Fruit fly (Drosophila melanogaster) whole organism, prepupa: ENCODE measurements around the gene Fie.

Experiments used
- Blimp-1 ChIP-seq: fragments of 200-800 bp; sonication (Bioruptor generic); optimal IDR thresholded peaks from 3 replicates; lab custom pipeline; 2017; ENCODE audit warnings: missing biosample characterization, missing genetic modification characterization, mild to moderate bottlenecking, moderate library complexity, missing genetic modification reagents
- CG10631 ChIP-seq: fragments of 200-800 bp; sonication (Bioruptor generic); optimal IDR thresholded peaks from 2 replicates; lab custom pipeline; 2016; ENCODE audit warnings: missing biosample characterization, missing genetic modification characterization
- CG10669 ChIP-seq: fragments of 200-800 bp; sonication (Bioruptor generic); optimal IDR thresholded peaks from 3 replicates; lab custom pipeline; 2018; ENCODE audit warnings: missing biosample characterization, mild to moderate bottlenecking, missing genetic modification characterization, moderate library complexity
- CG11294 ChIP-seq: fragments of 200-800 bp; sonication (Bioruptor generic); IDR thresholded peaks from 2 replicates; pipeline ENCODE4 v1.3.6; 2022; ENCODE audit warnings: missing biosample characterization, missing genetic modification characterization
- CG11762 ChIP-seq: fragments of 200-800 bp; sonication (Bioruptor generic); optimal IDR thresholded peaks from 3 replicates; lab custom pipeline; 2016; ENCODE audit warnings: missing biosample characterization, missing genetic modification characterization; ENCODE audit not compliant: insufficient read depth
- CG11902 ChIP-seq: fragments of 200-800 bp; sonication (Bioruptor generic); optimal IDR thresholded peaks from 3 replicates; lab custom pipeline; 2016; ENCODE audit warnings: missing biosample characterization, missing genetic modification characterization
- CG15336 ChIP-seq: fragments of 200-800 bp; sonication (Bioruptor generic); IDR thresholded peaks from 2 replicates; pipeline ENCODE4 v1.3.6; 2022; ENCODE audit warnings: missing biosample characterization, missing genetic modification characterization
- CG1621 ChIP-seq: fragments of 200-800 bp; sonication (Bioruptor generic); optimal IDR thresholded peaks from 3 replicates; lab custom pipeline; 2018; ENCODE audit warnings: missing biosample characterization, mild to moderate bottlenecking, missing genetic modification characterization
- CG31627 ChIP-seq: fragments of 200-800 bp; sonication (Bioruptor generic); optimal IDR thresholded peaks from 3 replicates; lab custom pipeline; 2016; ENCODE audit warnings: missing biosample characterization, missing genetic modification characterization
- CG32006 ChIP-seq: fragments of 200-800 bp; sonication (Bioruptor generic); optimal IDR thresholded peaks from 3 replicates; lab custom pipeline; 2017; ENCODE audit warnings: missing biosample characterization, mild to moderate bottlenecking, missing genetic modification characterization
- CG3919 ChIP-seq: fragments of 200-800 bp; sonication (Bioruptor generic); optimal IDR thresholded peaks from 3 replicates; lab custom pipeline; 2016; ENCODE audit warnings: missing biosample characterization, missing genetic modification characterization
- CG6163 ChIP-seq: fragments of 200-800 bp; sonication (Bioruptor generic); IDR thresholded peaks from 3 replicates; pipeline ENCODE4 v1.3.6; 2022; ENCODE audit warnings: missing biosample characterization, missing genetic modification characterization
- CG6854 ChIP-seq: fragments of 200-800 bp; sonication (Bioruptor generic); optimal IDR thresholded peaks from 2 replicates; lab custom pipeline; 2017; ENCODE audit warnings: missing biosample characterization, mild to moderate bottlenecking, missing genetic modification characterization
- CG8119 ChIP-seq: fragments of 200-800 bp; sonication (Bioruptor generic); IDR thresholded peaks from 3 replicates; pipeline ENCODE4 v1.3.6; 2022; ENCODE audit warnings: missing biosample characterization, missing genetic modification characterization
- CG8319 ChIP-seq: fragments of 200-800 bp; sonication (Bioruptor generic); optimal IDR thresholded peaks from 3 replicates; lab custom pipeline; 2016; ENCODE audit warnings: missing biosample characterization, missing genetic modification characterization
- CG9139 ChIP-seq: fragments of 200-800 bp; sonication (Bioruptor generic); optimal IDR thresholded peaks from 3 replicates; lab custom pipeline; 2017; ENCODE audit warnings: missing biosample characterization, mild to moderate bottlenecking, missing genetic modification characterization
- Eip78C ChIP-seq: fragments of 200-800 bp; sonication (Bioruptor generic); peaks from one replicate; lab custom pipeline; 2016; ENCODE audit warnings: missing biosample characterization, missing genetic modification characterization
- Eip93F ChIP-seq: fragments of 200-800 bp; sonication (Bioruptor generic); optimal IDR thresholded peaks from 2 replicates; lab custom pipeline; 2016; ENCODE audit warnings: missing biosample characterization, mild to moderate bottlenecking, missing genetic modification characterization
- Ets96B ChIP-seq: fragments of 200-800 bp; optimal IDR thresholded peaks from 2 replicates; lab custom pipeline; 2019; ENCODE audit warnings: missing biosample characterization, mild to moderate bottlenecking, missing genetic modification characterization, moderate library complexity
- Gug ChIP-seq: fragments of 200-800 bp; sonication (Bioruptor generic); IDR thresholded peaks from 2 replicates; pipeline ENCODE4 v1.3.6; 2022; ENCODE audit warnings: missing biosample characterization, missing genetic modification characterization
- Met ChIP-seq: fragments of 200-800 bp; sonication (Bioruptor generic); optimal IDR thresholded peaks from 3 replicates; lab custom pipeline; 2016; ENCODE audit warnings: missing biosample characterization, missing genetic modification characterization
- OdsH ChIP-seq: fragments of 200-800 bp; sonication (Bioruptor generic); optimal IDR thresholded peaks from 3 replicates; lab custom pipeline; 2016; ENCODE audit warnings: missing biosample characterization, missing genetic modification characterization
- Sox102F ChIP-seq: fragments of 200-800 bp; sonication (Bioruptor generic); optimal IDR thresholded peaks from 2 replicates; lab custom pipeline; 2016; ENCODE audit warnings: missing biosample characterization, mild to moderate bottlenecking, missing genetic modification characterization
- Sox15 ChIP-seq: fragments of 200-800 bp; sonication (Bioruptor generic); optimal IDR thresholded peaks from 3 replicates; lab custom pipeline; 2016; ENCODE audit warnings: missing biosample characterization, missing genetic modification characterization
- achi ChIP-seq: fragments of 200-800 bp; sonication (Bioruptor generic); optimal IDR thresholded peaks from 3 replicates; lab custom pipeline; 2016; ENCODE audit warnings: missing biosample characterization, missing genetic modification characterization
- acj6 ChIP-seq: fragments of 200-800 bp; sonication (Bioruptor generic); optimal IDR thresholded peaks from 3 replicates; lab custom pipeline; 2016; ENCODE audit warnings: missing biosample characterization, missing genetic modification characterization
- cyc ChIP-seq: fragments of 200-800 bp; sonication (Bioruptor generic); optimal IDR thresholded peaks from 3 replicates; lab custom pipeline; 2016; ENCODE audit warnings: missing biosample characterization, missing genetic modification characterization
- dsx ChIP-seq: fragments of 200-800 bp; optimal IDR thresholded peaks from 3 replicates; lab custom pipeline; 2019; ENCODE audit warnings: missing biosample characterization, mild to moderate bottlenecking, missing genetic modification characterization, moderate library complexity; ENCODE audit not compliant: poor library complexity, severe bottlenecking
- eg ChIP-seq: fragments of 200-800 bp; sonication (Bioruptor generic); IDR thresholded peaks from 3 replicates; pipeline ENCODE4 v1.3.6; 2022; ENCODE audit warnings: missing biosample characterization, missing genetic modification characterization
- fd85E ChIP-seq: fragments of 200-800 bp; sonication (Bioruptor generic); optimal IDR thresholded peaks from 3 replicates; lab custom pipeline; 2016; ENCODE audit warnings: missing biosample characterization, missing genetic modification characterization
- pdm3 ChIP-seq: fragments of 200-800 bp; sonication (Bioruptor generic); optimal IDR thresholded peaks from 3 replicates; lab custom pipeline; 2016; ENCODE audit warnings: missing biosample characterization, missing genetic modification characterization
- salr ChIP-seq, 2 experiments: fragments of 200-800 bp; sonication (Bioruptor generic); optimal IDR thresholded peaks; 3 replicates each; lab custom pipeline; 2016 to 2018; ENCODE audit warnings: missing biosample characterization in 2 of 2, missing genetic modification characterization in 2 of 2, mild to moderate bottlenecking in 1 of 2
- ss ChIP-seq, 2 experiments: fragments of 200-800 bp; sonication (Bioruptor generic); optimal IDR thresholded peaks; 2 replicates in 1 of 2; 3 replicates in 1 of 2; lab custom pipeline; 2017 to 2018; ENCODE audit warnings: mild to moderate bottlenecking in 2 of 2, missing biosample characterization in 2 of 2, missing genetic modification characterization in 2 of 2, moderate library complexity in 1 of 2
- svp ChIP-seq: fragments of 200-800 bp; sonication (Bioruptor generic); peaks from one replicate; lab custom pipeline; 2016; ENCODE audit warnings: missing biosample characterization, missing genetic modification characterization
- topi ChIP-seq: fragments of 200-800 bp; sonication (Bioruptor generic); optimal IDR thresholded peaks from 3 replicates; lab custom pipeline; 2016; ENCODE audit warnings: missing biosample characterization, missing genetic modification characterization

Fie gene

DNA sequence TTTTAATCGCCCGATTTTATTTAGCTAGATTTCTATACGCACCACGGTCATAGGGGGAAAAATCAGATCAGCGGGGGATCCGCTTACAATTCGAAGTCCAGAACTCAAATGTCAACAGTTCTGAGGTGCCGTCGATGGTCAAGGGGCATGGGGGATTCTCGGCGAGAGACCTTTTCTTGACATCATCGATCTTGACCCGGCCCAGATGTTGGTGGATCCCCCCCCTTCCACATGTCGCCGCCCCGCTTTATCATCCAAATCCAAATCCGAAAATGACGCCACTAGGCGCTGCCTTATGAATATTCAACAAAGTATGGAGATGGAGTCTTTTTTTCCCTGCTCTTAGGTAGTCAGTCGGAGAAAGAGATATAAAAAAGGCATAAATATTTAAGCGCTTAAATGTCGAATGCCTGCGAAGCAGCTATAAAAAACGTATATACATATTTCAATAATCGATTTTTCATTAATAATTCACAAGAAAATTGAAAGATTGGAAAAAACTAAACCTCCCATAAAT, 44.5 kb upstream of the Fie start:
- TF ChIP-seq cyc (GFP tag; lab: Kevin White, UChicago), result no peak
- no peak for TF ChIP-seq ss (GFP tag; optimal IDR thresholded peaks at IDR 0.05; lab: Kevin White, UChicago)
- TF ChIP-seq salr (GFP tag; optimal IDR thresholded peaks at IDR 0.05; lab: Kevin White, UChicago), result no peak
- TF ChIP-seq acj6 (GFP tag; lab: Kevin White, UChicago), result no peak
- TF ChIP-seq Blimp-1, result no peak
- no peak for TF ChIP-seq CG15336 (GFP tag; lab: Robert Waterston, UW)
- no peak for TF ChIP-seq achi (GFP tag; lab: Kevin White, UChicago)
- no peak for TF ChIP-seq fd85E (GFP tag; lab: Kevin White, UChicago)
- TF ChIP-seq CG32006 (GFP tag; lab: Kevin White, UChicago), result no peak
- no peak for TF ChIP-seq Met
- no peak for TF ChIP-seq CG1621 (tag; lab: Kevin White, UChicago)
- TF ChIP-seq CG9139 (GFP tag; lab: Kevin White, UChicago), result no peak
- TF ChIP-seq eg (GFP tag; lab: Robert Waterston, UW), result no peak
- no peak for TF ChIP-seq CG10631
- TF ChIP-seq pdm3, result no peak
- TF ChIP-seq OdsH, result no peak
- no peak for TF ChIP-seq Sox102F (GFP tag; lab: Kevin White, UChicago)
- TF ChIP-seq topi (GFP tag; lab: Kevin White, UChicago), result no peak
- TF ChIP-seq Ets96B (tag; lab: Kevin White, UChicago), result no peak

DNA sequence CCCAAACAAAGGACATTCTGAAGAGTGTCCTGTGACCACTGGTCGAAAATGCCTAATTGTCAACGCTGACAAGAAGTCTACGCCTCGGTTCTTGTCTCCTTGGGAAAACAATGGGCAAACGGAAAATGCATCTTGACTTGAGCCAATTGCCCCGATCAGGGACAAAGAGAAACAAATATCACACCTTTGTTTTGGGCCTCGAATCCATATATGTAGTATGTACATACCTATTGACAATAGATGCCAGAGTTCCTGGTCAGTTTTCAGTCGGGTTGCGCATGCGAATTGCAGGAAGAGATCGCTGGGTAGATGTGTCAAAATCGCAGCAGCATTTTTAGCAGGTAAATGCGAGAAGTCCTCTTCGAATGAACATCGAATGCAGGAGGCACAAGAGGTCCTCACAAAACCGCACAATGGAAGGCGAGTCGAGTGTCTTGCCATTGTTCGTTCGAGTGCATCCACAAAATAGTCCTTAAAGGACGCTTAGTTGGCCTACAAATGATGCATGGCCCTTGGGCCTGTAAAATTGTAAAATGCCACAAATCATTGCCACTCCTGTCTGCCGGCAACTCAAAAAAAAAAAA, 43.6 kb upstream of the Fie start:
- TF ChIP-seq CG11294 (GFP tag; lab: Robert Waterston, UW) (no peak), dsx (GFP tag; lab: Kevin White, UChicago) (no peak), CG6854 (GFP tag; lab: Kevin White, UChicago) (no peak), Gug (GFP tag; lab: Robert Waterston, UW) (no peak), CG11902 (GFP tag; lab: Kevin White, UChicago) (no peak), CG9139 (GFP tag; lab: Kevin White, UChicago) (no peak), CG3919 (GFP tag; lab: Kevin White, UChicago) (no peak), CG31627 (no peak), CG8319 (no peak), Sox15 (GFP tag; lab: Kevin White, UChicago) (no peak), CG8119 (no peak)

DNA sequence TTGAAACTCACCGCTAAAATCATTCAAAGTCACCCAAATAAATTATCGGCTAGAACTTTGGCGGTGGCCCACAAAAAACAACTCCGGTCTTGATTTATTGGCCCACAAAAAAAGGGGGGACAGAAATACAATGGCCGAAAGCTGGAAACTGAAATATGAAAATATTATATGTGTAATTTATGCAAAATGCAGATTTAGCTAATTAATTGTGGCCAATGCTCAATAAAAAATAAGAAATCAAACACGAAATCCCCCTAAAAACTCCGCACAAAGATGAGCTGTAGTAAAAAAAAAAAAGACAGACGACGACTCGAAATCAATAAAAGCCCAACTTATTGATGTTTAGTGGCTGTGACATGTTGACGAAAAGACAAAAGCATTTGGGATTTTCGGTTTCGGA, 42.6 kb upstream of the Fie start:
- TF ChIP-seq CG31627, result no peak
- no peak for TF ChIP-seq CG3919 (GFP tag; lab: Kevin White, UChicago)
- TF ChIP-seq CG10669 (GFP tag; lab: Kevin White, UChicago), result no peak
- TF ChIP-seq Eip93F, result no peak

DNA sequence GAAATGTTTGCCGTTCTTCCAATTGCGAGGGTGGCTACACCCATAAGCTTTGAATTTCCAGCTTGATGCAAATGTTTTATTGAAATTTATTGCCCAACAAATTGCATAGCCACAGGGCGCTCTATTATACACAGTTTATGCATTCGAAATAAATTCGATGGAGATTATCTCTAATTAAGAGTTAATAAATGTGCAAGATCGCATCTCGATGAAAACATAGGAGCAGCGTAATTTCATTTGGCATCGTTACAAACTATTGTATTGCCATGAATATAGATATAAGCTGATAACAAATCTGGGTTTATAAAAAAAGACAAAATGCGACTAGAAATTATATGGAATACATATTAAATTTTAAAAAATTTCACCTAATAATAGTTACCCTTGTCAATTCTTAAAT, 41.9 kb upstream of the Fie start:
- TF ChIP-seq CG11762 (GFP tag; lab: Kevin White, UChicago), result no peak
- no peak for TF ChIP-seq CG6163 (GFP tag; lab: Robert Waterston, UW)
- TF ChIP-seq Eip78C, result no peak
- TF ChIP-seq topi (GFP tag; lab: Kevin White, UChicago), result no peak
- no peak for TF ChIP-seq Sox102F (GFP tag; lab: Kevin White, UChicago)
- no peak for TF ChIP-seq acj6 (GFP tag; lab: Kevin White, UChicago)
- TF ChIP-seq fd85E (GFP tag; lab: Kevin White, UChicago), result no peak
- no peak for TF ChIP-seq svp (GFP tag; lab: Kevin White, UChicago)
- no peak for TF ChIP-seq Eip93F
- TF ChIP-seq ss (GFP tag; optimal IDR thresholded peaks at IDR 0.05; lab: Kevin White, UChicago), result no peak
- no peak for TF ChIP-seq CG6854 (GFP tag; lab: Kevin White, UChicago)
